Worm (Caenorhabditis elegans) whole organism, L4 larva: Measurements from ENCODE around the gene str-106.

Experiments used
- D1046.2 ChIP-seq: fragments of 200-800 bp; sonication (Bioruptor generic); IDR thresholded peaks from 2 replicates; pipeline ENCODE4 v1.3.6; 2022; ENCODE audit warnings: missing genetic modification characterization, missing compliant biosample characterization
- F10B5.3 ChIP-seq: sonication (generic microtip); optimal IDR thresholded peaks from 2 replicates; lab custom pipeline; 2016; ENCODE audit warnings: mild to moderate bottlenecking, missing genetic modification characterization, missing compliant biosample characterization
- F44E2.7 ChIP-seq: fragments of 200-800 bp; sonication (Bioruptor generic); IDR thresholded peaks from 2 replicates; pipeline ENCODE4 v2.1.2; 2022; ENCODE audit warnings: missing genetic modification characterization, missing compliant biosample characterization
- F49E8.2 ChIP-seq: sonication (generic microtip); optimal IDR thresholded peaks from 2 replicates; lab custom pipeline; 2016; ENCODE audit warnings: missing compliant biosample characterization, mild to moderate bottlenecking, missing genetic modification characterization, borderline replicate concordance
- T20F7.1 ChIP-seq: fragments of 200-800 bp; sonication (Bioruptor generic); optimal IDR thresholded peaks from 2 replicates; lab custom pipeline; 2018; ENCODE audit warnings: mild to moderate bottlenecking, missing genetic modification characterization, missing compliant biosample characterization
- Y5F2A.4 ChIP-seq: fragments of 200-800 bp; sonication (Bioruptor generic); optimal IDR thresholded peaks from 2 replicates; lab custom pipeline; 2018; ENCODE audit warnings: mild to moderate bottlenecking, missing genetic modification characterization, missing compliant biosample characterization
- arid-1 ChIP-seq: fragments of 200-800 bp; sonication (Bioruptor generic); conservative IDR thresholded peaks from 2 replicates; pipeline ENCODE4 v1.3.6; 2022; ENCODE audit warnings: missing genetic modification reagents, missing genetic modification characterization, missing compliant biosample characterization
- ceh-44 ChIP-seq: fragments of 200-800 bp; sonication (Bioruptor generic); IDR thresholded peaks from 2 replicates; pipeline ENCODE4 v1.3.6; 2022; ENCODE audit warnings: missing genetic modification reagents, missing genetic modification characterization, missing compliant biosample characterization
- daf-12 ChIP-seq: fragments of 150-350 bp; optimal IDR thresholded peaks from 2 replicates; lab custom pipeline; 2014; ENCODE audit warnings: missing biosample characterization, missing genetic modification reagents, missing genetic modification characterization
- daf-16 ChIP-seq, 3 experiments: sonication (generic microtip); optimal IDR thresholded peaks; 2 replicates each; lab custom pipeline; 2016 to 2017; ENCODE audit warnings: missing genetic modification characterization in 3 of 3, missing genetic modification reagents in 3 of 3, mild to moderate bottlenecking in 2 of 3, missing compliant biosample characterization in 2 of 3, missing biosample characterization in 1 of 3, moderate library complexity in 1 of 3
- daf-19 ChIP-seq: fragments of 200-800 bp; sonication (Bioruptor generic); conservative IDR thresholded peaks from 2 replicates; pipeline ENCODE4 v1.3.6; 2022; ENCODE audit warnings: missing genetic modification characterization, missing compliant biosample characterization
- daf-8 ChIP-seq: fragments of 200-800 bp; sonication (Bioruptor generic); IDR thresholded peaks from 2 replicates; pipeline ENCODE4 v1.3.6; 2022; ENCODE audit warnings: missing genetic modification characterization, missing compliant biosample characterization
- dmd-6 ChIP-seq: fragments of 200-800 bp; sonication (Bioruptor generic); IDR thresholded peaks from 2 replicates; pipeline ENCODE4 v1.3.6; 2022; ENCODE audit warnings: missing genetic modification reagents, missing genetic modification characterization, missing compliant biosample characterization
- egl-43 ChIP-seq: fragments of 200-800 bp; sonication (Bioruptor generic); IDR thresholded peaks from 2 replicates; pipeline ENCODE4 v1.3.6; 2022; ENCODE audit warnings: missing genetic modification reagents, missing genetic modification characterization, missing compliant biosample characterization
- hmg-1.1 ChIP-seq: fragments of 200-800 bp; sonication (Bioruptor generic); IDR thresholded peaks from 2 replicates; pipeline ENCODE4 v1.3.6; 2022; ENCODE audit warnings: missing genetic modification reagents, missing genetic modification characterization, missing compliant biosample characterization
- lim-7 ChIP-seq: fragments of 200-800 bp; sonication (Bioruptor generic); IDR thresholded peaks from 2 replicates; pipeline ENCODE4 v1.3.6; 2022; ENCODE audit warnings: missing genetic modification characterization, missing compliant biosample characterization
- madf-5 ChIP-seq, 2 experiments: fragments of 200-800 bp; sonication (Bioruptor generic); IDR thresholded peaks; 2 replicates each; pipeline ENCODE4 v1.3.6; 2022; ENCODE audit warnings: missing compliant biosample characterization in 2 of 2, missing genetic modification characterization in 2 of 2
- mxl-2 ChIP-seq: fragments of 200-800 bp; sonication (Bioruptor generic); conservative IDR thresholded peaks from 2 replicates; pipeline ENCODE4 v1.3.6; 2022; ENCODE audit warnings: missing genetic modification reagents, missing genetic modification characterization, missing compliant biosample characterization
- nhr-10 ChIP-seq: fragments of 150-350 bp; optimal IDR thresholded peaks from 2 replicates; lab custom pipeline; 2014; ENCODE audit warnings: missing biosample characterization, missing genetic modification characterization
- nhr-111 ChIP-seq: fragments of 200-800 bp; sonication (Bioruptor generic); optimal IDR thresholded peaks from 2 replicates; lab custom pipeline; 2018; ENCODE audit warnings: mild to moderate bottlenecking, missing genetic modification characterization, missing compliant biosample characterization
- nhr-28 ChIP-seq: fragments of 150-350 bp; optimal IDR thresholded peaks from 2 replicates; lab custom pipeline; 2014; ENCODE audit warnings: missing biosample characterization, missing genetic modification characterization
- nhr-42 ChIP-seq: fragments of 200-800 bp; sonication (Bioruptor generic); IDR thresholded peaks from 2 replicates; pipeline ENCODE4 v1.3.6; 2022; ENCODE audit warnings: missing genetic modification characterization, missing compliant biosample characterization
- nhr-48 ChIP-seq: sonication (generic microtip); optimal IDR thresholded peaks from 2 replicates; lab custom pipeline; 2016; ENCODE audit warnings: mild to moderate bottlenecking, missing genetic modification characterization, missing compliant biosample characterization
- nhr-77 ChIP-seq: fragments of 150-350 bp; optimal IDR thresholded peaks from 2 replicates; lab custom pipeline; 2014; ENCODE audit warnings: missing biosample characterization, missing genetic modification characterization
- pha-4 ChIP-seq, 2 experiments: fragments of 150-350 bp in 1 of 2; fragments of 200-800 bp in 1 of 2; sonication (Bioruptor generic) in 1 of 2; IDR thresholded peaks in 1 of 2; optimal IDR thresholded peaks in 1 of 2; 2 replicates each; pipeline versions ENCODE4 v1.3.6 to Lab custom; 2014 to 2022; ENCODE audit warnings: missing genetic modification characterization in 2 of 2, missing genetic modification reagents in 2 of 2, missing biosample characterization in 1 of 2, missing compliant biosample characterization in 1 of 2
- php-3 ChIP-seq: fragments of 200-800 bp; sonication (Bioruptor generic); IDR thresholded peaks from 2 replicates; pipeline ENCODE4 v1.3.6; 2022; ENCODE audit warnings: missing genetic modification reagents, missing genetic modification characterization, missing compliant biosample characterization
- pqm-1 ChIP-seq: sonication (generic microtip); optimal IDR thresholded peaks from 2 replicates; lab custom pipeline; 2017; ENCODE audit warnings: missing biosample characterization, missing genetic modification characterization
- rbr-2 ChIP-seq: sonication (generic microtip); optimal IDR thresholded peaks from 2 replicates; lab custom pipeline; 2016; ENCODE audit warnings: missing genotype, missing genetic modification characterization, missing compliant biosample characterization
- set-16 ChIP-seq: fragments of 200-800 bp; sonication (Bioruptor generic); IDR thresholded peaks from 2 replicates; pipeline ENCODE4 v1.3.6; 2022; ENCODE audit warnings: missing genetic modification reagents, missing genetic modification characterization, missing compliant biosample characterization
- zfp-2 ChIP-seq: sonication (generic microtip); optimal IDR thresholded peaks from 2 replicates; lab custom pipeline; 2016; ENCODE audit warnings: mild to moderate bottlenecking, missing genetic modification characterization, missing compliant biosample characterization
- zip-11 ChIP-seq: fragments of 200-800 bp; sonication (Bioruptor generic); IDR thresholded peaks from 2 replicates; pipeline ENCODE4 v1.3.6; 2022; ENCODE audit warnings: missing genetic modification characterization, missing compliant biosample characterization
- zip-2 ChIP-seq: fragments of 150-350 bp; optimal IDR thresholded peaks from 2 replicates; lab custom pipeline; 2014; ENCODE audit warnings: missing biosample characterization, missing genetic modification characterization

str-106 gene

ce11 chrV:16175227-16175626 is 5.2 kb upstream of the str-106 start:
- TF ChIP-seq T20F7.1 (GFP tag; lab: Kevin White, UChicago) (no peak), pqm-1 (tag; lab: Kevin White, UChicago) (peak; percentile 59), daf-19 (GFP tag; lab: Robert Waterston, UW) (no peak), php-3 (GFP tag; lab: Robert Waterston, UW) (peak; percentile 44; the same call in 1 of the 2 replicates), daf-16 (GFP tag; optimal IDR thresholded peaks at IDR 0.05; lab: Kevin White, UChicago) (no peak), daf-16 (tag; optimal IDR thresholded peaks at IDR 0.05; lab: Kevin White, UChicago) (peak; percentile 77), nhr-28 (tag; lab: Kevin White, UChicago) (peak; percentile 58), nhr-77 (no peak)

ce11 chrV:16175757-16176156 is 4.7 kb upstream of the str-106 start, which contains the start of gene cyp-33D1:
cyp-33D1 (minus strand) TSS chrV:16175857.
- no peak for TF ChIP-seq madf-5 (GFP tag; IDR thresholded peaks at IDR 0.05; lab: Robert Waterston, UW)
- no peak for TF ChIP-seq mxl-2 (GFP tag; lab: Robert Waterston, UW)
- TF ChIP-seq egl-43 (GFP tag; lab: Robert Waterston, UW): no peak
- TF ChIP-seq pha-4 (GFP tag; IDR thresholded peaks at IDR 0.05; lab: Robert Waterston, UW): no peak
- TF ChIP-seq pha-4 (tag; optimal IDR thresholded peaks at IDR 0.05; lab: Kevin White, UChicago): no peak
- TF ChIP-seq nhr-48 (tag; lab: Kevin White, UChicago): no peak
- TF ChIP-seq daf-16 (GFP tag; optimal IDR thresholded peaks at IDR 0.05; lab: Kevin White, UChicago): no peak
- TF ChIP-seq daf-16 (tag; optimal IDR thresholded peaks at IDR 0.05; lab: Kevin White, UChicago): no peak
- no peak for TF ChIP-seq nhr-42
- TF ChIP-seq F49E8.2 (tag; lab: Kevin White, UChicago): no peak
- no peak for TF ChIP-seq rbr-2 (tag; lab: Kevin White, UChicago)
- TF ChIP-seq F10B5.3 (tag; lab: Kevin White, UChicago): no peak

- no peak for TF ChIP-seq zfp-2 (tag; lab: Kevin White, UChicago)
- TF ChIP-seq ceh-44 (GFP tag; lab: Robert Waterston, UW): no peak
Observed at ce11 chrV:16182110-16182509, 1.7 kb downstream of the str-106 start, which contains the start of gene srz-13. srz-13 (plus strand) TSS chrV:16182410.

- TF ChIP-seq F49E8.2 (tag; lab: Kevin White, UChicago): no peak
- TF ChIP-seq hmg-1.1: no peak
- no peak for TF ChIP-seq zip-11 (GFP tag; lab: Robert Waterston, UW)
- no peak for TF ChIP-seq egl-43 (GFP tag; lab: Robert Waterston, UW)
- TF ChIP-seq F44E2.7 (GFP tag; lab: Robert Waterston, UW): no peak
- TF ChIP-seq daf-19 (GFP tag; lab: Robert Waterston, UW): no peak
- no peak for TF ChIP-seq zip-2 (tag; lab: Kevin White, UChicago)
- no peak for TF ChIP-seq arid-1 (GFP tag; lab: Robert Waterston, UW)
- TF ChIP-seq nhr-28 (tag; lab: Kevin White, UChicago): no peak
- no peak for TF ChIP-seq zfp-2 (tag; lab: Kevin White, UChicago)
- TF ChIP-seq lim-7: no peak
- no peak for TF ChIP-seq D1046.2
- TF ChIP-seq nhr-111: no peak
- no peak for TF ChIP-seq daf-8 (GFP tag; lab: Robert Waterston, UW)
- no peak for TF ChIP-seq mxl-2 (GFP tag; lab: Robert Waterston, UW)
- no peak for TF ChIP-seq nhr-77
Observed at ce11 chrV:16182918-16183317, 2.5 kb downstream of the str-106 start, which contains the start of gene srh-277. srh-277 (plus strand) TSS chrV:16183218.

- no peak for TF ChIP-seq T20F7.1 (GFP tag; lab: Kevin White, UChicago)
- TF ChIP-seq nhr-10 (tag; lab: Kevin White, UChicago): no peak
- TF ChIP-seq set-16: no peak
- TF ChIP-seq dmd-6 (GFP tag; lab: Robert Waterston, UW): no peak
- TF ChIP-seq daf-12 (tag; lab: Kevin White, UChicago): no peak
- no peak for TF ChIP-seq Y5F2A.4 (GFP tag; lab: Kevin White, UChicago)
Observed at ce11 chrV:16183357-16183756, 2.9 kb downstream of the str-106 start, which contains the start of gene srz-14. srz-14 (plus strand) TSS chrV:16183657.
